Worm (Caenorhabditis elegans) whole organism, late embryonic: ENCODE measurements around the gene cyp-31A3.

Experiments used
- C38D4.7 ChIP-seq: fragments of 200-800 bp; sonication (Bioruptor generic); optimal IDR thresholded peaks from 2 replicates; lab custom pipeline; 2018; ENCODE audit warnings: mild to moderate bottlenecking, missing genetic modification characterization, moderate library complexity, missing compliant biosample characterization
- F13H6.1 ChIP-seq: sonication (generic microtip); optimal IDR thresholded peaks from 2 replicates; lab custom pipeline; 2016; ENCODE audit warnings: missing genetic modification characterization, missing compliant biosample characterization
- K02D7.2 ChIP-seq: sonication (generic microtip); optimal IDR thresholded peaks from 2 replicates; lab custom pipeline; 2017; ENCODE audit warnings: mild to moderate bottlenecking, missing genetic modification characterization, missing compliant biosample characterization
- T23F11.4 ChIP-seq: fragments of 200-800 bp; sonication (Bioruptor generic); optimal IDR thresholded peaks from 2 replicates; lab custom pipeline; 2018; ENCODE audit warnings: mild to moderate bottlenecking, missing genetic modification characterization, missing compliant biosample characterization
- ama-1 ChIP-seq: fragments of 150-350 bp; optimal IDR thresholded peaks from 2 replicates; lab custom pipeline; 2014
- ceh-18 ChIP-seq: sonication (generic microtip); optimal IDR thresholded peaks from 2 replicates; lab custom pipeline; 2016; ENCODE audit warnings: missing genetic modification characterization, missing compliant biosample characterization
- ceh-19 ChIP-seq: fragments of 200-800 bp; sonication (Bioruptor generic); optimal IDR thresholded peaks from 2 replicates; lab custom pipeline; 2018; ENCODE audit warnings: mild to moderate bottlenecking, missing genetic modification characterization, missing compliant biosample characterization
- ceh-2 ChIP-seq: sonication (generic microtip); optimal IDR thresholded peaks from 2 replicates; lab custom pipeline; 2016; ENCODE audit warnings: missing genotype, missing genetic modification characterization, missing compliant biosample characterization
- ceh-22 ChIP-seq: sonication (generic microtip); optimal IDR thresholded peaks from 2 replicates; lab custom pipeline; 2017; ENCODE audit warnings: missing biosample characterization, missing genetic modification characterization
- ceh-34 ChIP-seq: sonication (generic microtip); optimal IDR thresholded peaks from 2 replicates; lab custom pipeline; 2016; ENCODE audit warnings: mild to moderate bottlenecking, missing genetic modification characterization, missing compliant biosample characterization
- ceh-45 ChIP-seq: fragments of 200-800 bp; sonication (Bioruptor generic); IDR thresholded peaks from 2 replicates; pipeline ENCODE4 v1.3.6; 2022; ENCODE audit warnings: missing genetic modification reagents, missing genetic modification characterization, missing compliant biosample characterization
- ceh-48 ChIP-seq: sonication (generic microtip); optimal IDR thresholded peaks from 2 replicates; lab custom pipeline; 2016; ENCODE audit warnings: missing genetic modification characterization, inconsistent platforms, missing compliant biosample characterization
- ceh-6 ChIP-seq: fragments of 200-800 bp; sonication (Bioruptor generic); optimal IDR thresholded peaks from 2 replicates; lab custom pipeline; 2018; ENCODE audit warnings: mild to moderate bottlenecking, missing genetic modification characterization, missing compliant biosample characterization
- ceh-9 ChIP-seq: sonication (generic microtip); optimal IDR thresholded peaks from 2 replicates; lab custom pipeline; 2016; ENCODE audit warnings: mild to moderate bottlenecking, missing genetic modification characterization, inconsistent platforms, missing compliant biosample characterization
- che-1 ChIP-seq: sonication (generic microtip); optimal IDR thresholded peaks from 2 replicates; lab custom pipeline; 2016; ENCODE audit warnings: mild to moderate bottlenecking, missing genetic modification characterization, missing compliant biosample characterization
- dmd-4 ChIP-seq: sonication (generic microtip); optimal IDR thresholded peaks from 2 replicates; lab custom pipeline; 2016; ENCODE audit warnings: borderline replicate concordance, missing genetic modification characterization, missing compliant biosample characterization
- dve-1 ChIP-seq: sonication (generic microtip); optimal IDR thresholded peaks from 2 replicates; lab custom pipeline; 2017; ENCODE audit warnings: antibody characterized with exemption, mild to moderate bottlenecking, missing genetic modification characterization, missing compliant biosample characterization
- elt-2 ChIP-seq: sonication (generic microtip); optimal IDR thresholded peaks from 2 replicates; lab custom pipeline; 2016; ENCODE audit warnings: missing genetic modification reagents, missing genetic modification characterization, missing compliant biosample characterization
- ets-4 ChIP-seq: sonication (generic microtip); optimal IDR thresholded peaks from 2 replicates; lab custom pipeline; 2016; ENCODE audit warnings: missing genetic modification characterization, missing compliant biosample characterization
- eyg-1 ChIP-seq: sonication (generic microtip); optimal IDR thresholded peaks from 2 replicates; lab custom pipeline; 2016; ENCODE audit warnings: missing genotype, missing genetic modification characterization, missing compliant biosample characterization
- gmeb-2 ChIP-seq: sonication (generic microtip); optimal IDR thresholded peaks from 2 replicates; lab custom pipeline; 2016; ENCODE audit warnings: missing genetic modification characterization, inconsistent platforms, missing compliant biosample characterization
- hlh-13 ChIP-seq: fragments of 200-800 bp; sonication (Bioruptor generic); optimal IDR thresholded peaks from 2 replicates; lab custom pipeline; 2018; ENCODE audit warnings: mild to moderate bottlenecking, missing genetic modification characterization, missing compliant biosample characterization
- hlh-15 ChIP-seq: sonication (generic microtip); optimal IDR thresholded peaks from 2 replicates; lab custom pipeline; 2016; ENCODE audit warnings: missing genetic modification characterization, missing compliant biosample characterization
- hlh-8 ChIP-seq: sonication (generic microtip); optimal IDR thresholded peaks from 2 replicates; lab custom pipeline; 2016; ENCODE audit warnings: missing genotype, missing genetic modification characterization, missing compliant biosample characterization
- madf-2 ChIP-seq: sonication (generic microtip); optimal IDR thresholded peaks from 2 replicates; lab custom pipeline; 2017; ENCODE audit warnings: missing genetic modification characterization, missing compliant biosample characterization
- mec-3 ChIP-seq: sonication (generic microtip); optimal IDR thresholded peaks from 2 replicates; lab custom pipeline; 2016; ENCODE audit warnings: borderline replicate concordance, missing genetic modification characterization, missing compliant biosample characterization
- nfya-1 ChIP-seq: sonication (generic microtip); optimal IDR thresholded peaks from 2 replicates; lab custom pipeline; 2017; ENCODE audit warnings: missing genetic modification characterization, mild to moderate bottlenecking, missing compliant biosample characterization, antibody characterized with exemption, moderate library complexity
- nhr-232 ChIP-seq: sonication (generic microtip); optimal IDR thresholded peaks from 2 replicates; lab custom pipeline; 2016; ENCODE audit warnings: missing genetic modification characterization, missing compliant biosample characterization
- npax-4 ChIP-seq: sonication (generic microtip); optimal IDR thresholded peaks from 2 replicates; lab custom pipeline; 2016; ENCODE audit warnings: missing genetic modification characterization, missing compliant biosample characterization
- odd-2 ChIP-seq: sonication (generic microtip); optimal IDR thresholded peaks from 2 replicates; lab custom pipeline; 2017; ENCODE audit warnings: antibody characterized with exemption, mild to moderate bottlenecking, missing genetic modification characterization, missing compliant biosample characterization
- pat-9 ChIP-seq: fragments of 200-800 bp; sonication (Bioruptor generic); optimal IDR thresholded peaks from 2 replicates; lab custom pipeline; 2018; ENCODE audit warnings: mild to moderate bottlenecking, missing genetic modification characterization, moderate library complexity, missing compliant biosample characterization
- pax-1 ChIP-seq: fragments of 150-350 bp; optimal IDR thresholded peaks from 2 replicates; lab custom pipeline; 2014; ENCODE audit warnings: missing biosample characterization, missing genetic modification characterization
- pha-2 ChIP-seq: sonication (generic microtip); optimal IDR thresholded peaks from 2 replicates; lab custom pipeline; 2017; ENCODE audit warnings: mild to moderate bottlenecking, missing genetic modification characterization, missing compliant biosample characterization
- pqm-1 ChIP-seq: sonication (generic microtip); optimal IDR thresholded peaks from 2 replicates; lab custom pipeline; 2016; ENCODE audit warnings: missing genetic modification characterization, missing compliant biosample characterization
- rnt-1 ChIP-seq: sonication (generic microtip); optimal IDR thresholded peaks from 2 replicates; lab custom pipeline; 2016; ENCODE audit warnings: missing genetic modification characterization, missing compliant biosample characterization
- sdc-2 ChIP-seq: sonication (generic microtip); optimal IDR thresholded peaks from 2 replicates; lab custom pipeline; 2016; ENCODE audit warnings: missing genotype, missing genetic modification characterization, missing compliant biosample characterization
- sox-2 ChIP-seq: fragments of 200-800 bp; sonication (Bioruptor generic); IDR thresholded peaks from 2 replicates; pipeline ENCODE4 v1.3.6; 2022; ENCODE audit warnings: missing genetic modification reagents, missing genetic modification characterization, missing compliant biosample characterization
- sox-4 ChIP-seq: sonication (generic microtip); optimal IDR thresholded peaks from 2 replicates; lab custom pipeline; 2017; ENCODE audit warnings: mild to moderate bottlenecking, missing genetic modification characterization, inconsistent platforms, missing compliant biosample characterization
- tbx-7 ChIP-seq: sonication (generic microtip); optimal IDR thresholded peaks from 2 replicates; lab custom pipeline; 2016; ENCODE audit warnings: missing genotype, missing genetic modification characterization, missing compliant biosample characterization
- unc-3 ChIP-seq, 2 experiments: fragments of 200-800 bp in 1 of 2; sonication (Bioruptor generic) in 1 of 2; sonication (generic microtip) in 1 of 2; conservative IDR thresholded peaks in 1 of 2; optimal IDR thresholded peaks in 1 of 2; 2 replicates each; pipeline versions ENCODE4 v1.3.6 to Lab custom; 2016 to 2022; ENCODE audit warnings: missing compliant biosample characterization in 2 of 2, missing genetic modification characterization in 2 of 2, missing genetic modification reagents in 1 of 2
- unc-86 ChIP-seq: sonication (generic microtip); optimal IDR thresholded peaks from 2 replicates; lab custom pipeline; 2016; ENCODE audit warnings: missing genetic modification characterization, missing compliant biosample characterization
- zip-5 ChIP-seq: sonication (generic microtip); optimal IDR thresholded peaks from 2 replicates; lab custom pipeline; 2016; ENCODE audit warnings: missing genetic modification characterization, missing compliant biosample characterization

cyp-31A3 gene

DNA sequence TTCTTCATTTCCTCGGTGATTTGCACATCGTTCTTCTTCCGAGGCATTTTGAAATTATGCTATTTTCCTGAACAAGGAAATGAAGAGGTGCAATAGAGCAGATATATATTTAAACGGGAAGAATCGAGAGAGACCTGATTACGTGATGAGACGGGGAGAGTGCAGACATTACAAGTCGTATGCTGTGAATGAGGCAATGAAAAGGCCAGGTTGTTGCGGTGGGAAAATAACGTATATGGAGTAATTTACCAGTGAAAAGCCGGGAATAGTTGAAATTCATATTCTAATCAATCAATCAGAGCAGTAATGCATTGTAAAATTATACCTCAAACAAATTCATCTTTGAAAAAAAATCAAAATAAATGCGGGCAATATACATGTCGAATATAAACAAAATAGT is 2.2 kb upstream of the cyp-31A3 start, which contains the start of gene Y17G9B.8:
Y17G9B.8 (minus strand) TSS at position 182 of the 400 bp plus-strand sequence.
- TF ChIP-seq unc-3 (GFP tag; conservative IDR thresholded peaks at IDR 0.05; lab: Robert Waterston, UW) (no peak), unc-3 (tag; optimal IDR thresholded peaks at IDR 0.05; lab: Kevin White, UChicago) (no peak), che-1 (tag; lab: Kevin White, UChicago) (no peak), ceh-19 (GFP tag; lab: Kevin White, UChicago) (no peak), pax-1 (tag; lab: Kevin White, UChicago) (no peak), unc-86 (tag; lab: Kevin White, UChicago) (no peak), dve-1 (tag; lab: Kevin White, UChicago) (no peak), sox-4 (tag; lab: Kevin White, UChicago) (no peak), mec-3 (tag; lab: Kevin White, UChicago) (no peak), sdc-2 (tag; lab: Kevin White, UChicago) (no peak), dmd-4 (tag; lab: Kevin White, UChicago) (no peak), sox-2 (GFP tag; lab: Robert Waterston, UW) (no peak), pqm-1 (no peak), nfya-1 (no peak), nhr-232 (tag; lab: Kevin White, UChicago) (no peak)

- TF ChIP-seq zip-5 (tag; lab: Kevin White, UChicago): no peak
- TF ChIP-seq F13H6.1 (tag; lab: Kevin White, UChicago): no peak
- no peak for TF ChIP-seq ceh-6 (GFP tag; lab: Kevin White, UChicago)
- no peak for TF ChIP-seq unc-3 (GFP tag; conservative IDR thresholded peaks at IDR 0.05; lab: Robert Waterston, UW)
- no peak for TF ChIP-seq unc-3 (tag; optimal IDR thresholded peaks at IDR 0.05; lab: Kevin White, UChicago)
- no peak for TF ChIP-seq pax-1 (tag; lab: Kevin White, UChicago)
- TF ChIP-seq pha-2 (tag; lab: Kevin White, UChicago): no peak
These were observed 3.0 kb downstream of the cyp-31A3 start, which contains the start of gene Y17G9B.2 for ce11 chrIV:4763844-4764243. Y17G9B.2 (plus strand) TSS chrIV:4764144.

- TF ChIP-seq K02D7.2 (no peak), pat-9 (tag; lab: Kevin White, UChicago) (no peak), tbx-7 (tag; lab: Kevin White, UChicago) (no peak), che-1 (tag; lab: Kevin White, UChicago) (no peak), npax-4 (tag; lab: Kevin White, UChicago) (no peak), hlh-13 (no peak), ceh-34 (tag; lab: Kevin White, UChicago) (no peak), odd-2 (no peak), ama-1 (lab: Kevin White, UChicago) (no peak), ceh-9 (no peak), ceh-18 (tag; lab: Kevin White, UChicago) (no peak), C38D4.7 (GFP tag; lab: Kevin White, UChicago) (no peak), pha-2 (tag; lab: Kevin White, UChicago) (no peak), eyg-1 (tag; lab: Kevin White, UChicago) (no peak), ceh-45 (GFP tag; lab: Robert Waterston, UW) (no peak), rnt-1 (no peak), ceh-22 (no peak), hlh-15 (no peak), madf-2 (tag; lab: Kevin White, UChicago) (no peak)
These were observed 3.6 kb downstream of the cyp-31A3 start, which contains the start of gene npp-26 for ce11 chrIV:4764422-4764821. npp-26 (plus strand) TSS chrIV:4764722.

- no peak for TF ChIP-seq C38D4.7 (GFP tag; lab: Kevin White, UChicago)
- TF ChIP-seq ceh-22: no peak
- no peak for TF ChIP-seq gmeb-2
- TF ChIP-seq K02D7.2: no peak
- TF ChIP-seq pax-1 (tag; lab: Kevin White, UChicago): no peak
- TF ChIP-seq rnt-1: no peak
- TF ChIP-seq zip-5 (tag; lab: Kevin White, UChicago): no peak
- TF ChIP-seq ama-1 (lab: Kevin White, UChicago): no peak
- no peak for TF ChIP-seq T23F11.4 (GFP tag; lab: Kevin White, UChicago)
- TF ChIP-seq elt-2: no peak
- no peak for TF ChIP-seq ets-4
- TF ChIP-seq dve-1 (tag; lab: Kevin White, UChicago): no peak
- TF ChIP-seq odd-2: no peak
- no peak for TF ChIP-seq ceh-2 (tag; lab: Kevin White, UChicago)
- TF ChIP-seq dmd-4 (tag; lab: Kevin White, UChicago): no peak
- TF ChIP-seq ceh-19 (GFP tag; lab: Kevin White, UChicago): no peak
- no peak for TF ChIP-seq sox-4 (tag; lab: Kevin White, UChicago)
- TF ChIP-seq ceh-18 (tag; lab: Kevin White, UChicago): no peak
- no peak for TF ChIP-seq hlh-8 (tag; lab: Kevin White, UChicago)
- TF ChIP-seq ceh-48: no peak
These were observed 10.9 kb downstream of the cyp-31A3 start, which contains the start of gene R11E3.2 for ce11 chrIV:4771792-4772191. R11E3.2 (plus strand) TSS chrIV:4772092.
